Worm (Caenorhabditis elegans): ENCODE results near the gene dli-1.

Gene dli-1

DNA sequence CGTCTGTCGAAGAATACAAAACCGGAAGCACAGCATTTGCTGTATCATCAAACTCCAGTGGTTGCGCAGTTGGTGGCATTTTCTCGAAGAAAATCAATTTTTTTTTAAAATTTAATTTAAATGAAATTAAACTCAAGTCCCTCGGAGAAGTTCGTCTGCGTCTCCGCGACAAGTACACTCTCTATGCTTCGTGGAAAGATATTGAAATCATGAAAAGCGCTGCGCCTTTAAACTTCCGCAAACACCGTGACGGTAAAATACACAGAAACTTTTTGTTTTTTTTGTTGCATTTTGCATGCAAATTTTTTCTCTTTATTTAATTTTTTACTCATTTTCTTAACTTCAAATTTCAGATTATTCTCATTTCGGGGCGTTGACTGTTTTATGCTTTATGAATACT is at the start of gene dli-1, which contains the start of the genes tin-9.2 and exos-4.1:
TSS of gene dli-1 (minus strand) at position 141 of the 400 bp plus-strand sequence.
TSS of gene tin-9.2 (plus strand) at position 344 of the 400 bp plus-strand sequence.
TSS of gene exos-4.1 (plus strand) at position 348 of the 400 bp plus-strand sequence.
- no peak for TF ChIP-seq nhr-76 (tag; optimal IDR thresholded peaks at IDR 0.05)
- peak; percentile 17 for TF ChIP-seq nhr-77 (tag; optimal IDR thresholded peaks at IDR 0.05)
- TF ChIP-seq egl-13 (tag; optimal IDR thresholded peaks at IDR 0.05), result peak; percentile 49
- TF ChIP-seq nhr-84 (tag; optimal IDR thresholded peaks at IDR 0.05), result no peak
- no peak for TF ChIP-seq ztf-4 (tag; optimal IDR thresholded peaks at IDR 0.05)
- no peak for TF ChIP-seq ceh-63 (GFP tag; optimal IDR thresholded peaks at IDR 0.05)
- no peak for TF ChIP-seq egl-27 (tag; optimal IDR thresholded peaks at IDR 0.05)
- TF ChIP-seq blmp-1 (tag; optimal IDR thresholded peaks at IDR 0.05), result peak; percentile 62
- TF ChIP-seq nhr-20 (tag; optimal IDR thresholded peaks at IDR 0.05), result peak; percentile 73
- peak; percentile 80 to 82 for TF ChIP-seq lin-35 (GFP tag; optimal IDR thresholded peaks at IDR 0.05)
- no peak for TF ChIP-seq mef-2 (tag; optimal IDR thresholded peaks at IDR 0.05)
- peak; percentile 33 for TF ChIP-seq nhr-11 (tag; optimal IDR thresholded peaks at IDR 0.05)
- TF ChIP-seq skn-1 (tag; optimal IDR thresholded peaks at IDR 0.05), result peak; percentile 86
- peak; percentile 53 for TF ChIP-seq C16A3.4 (tag; optimal IDR thresholded peaks at IDR 0.05)
- TF ChIP-seq vab-15 (tag; optimal IDR thresholded peaks at IDR 0.05), result no peak
- no peak for TF ChIP-seq nhr-237 (tag; optimal IDR thresholded peaks at IDR 0.05)
- peak; percentile 62 for TF ChIP-seq lin-15B (tag; optimal IDR thresholded peaks at IDR 0.05)
- TF ChIP-seq nhr-85 (tag), result peak; percentile 83
- no peak for TF ChIP-seq ces-1 (GFP tag; optimal IDR thresholded peaks at IDR 0.05)
- no peak for TF ChIP-seq nhr-28 (tag; optimal IDR thresholded peaks at IDR 0.05)
- TF ChIP-seq unc-62 (GFP tag; optimal IDR thresholded peaks at IDR 0.05), result no peak
- TF ChIP-seq mdl-1 (tag; optimal IDR thresholded peaks at IDR 0.05), result peak in 1 of 2 experiments; percentile 49
- TF ChIP-seq sox-4 (tag; optimal IDR thresholded peaks at IDR 0.05), result no peak
- no peak for TF ChIP-seq sup-37 (GFP tag; optimal IDR thresholded peaks at IDR 0.05)
- TF ChIP-seq C34B4.2 (tag; optimal IDR thresholded peaks at IDR 0.05), result no peak
- no peak for TF ChIP-seq ceh-8 (GFP tag; optimal IDR thresholded peaks at IDR 0.05)
- peak; percentile 10; the same call in 1 of the 2 replicates for TF ChIP-seq mab-9 (GFP tag; IDR thresholded peaks at IDR 0.05)
- no peak for TF ChIP-seq pqm-1 (tag; optimal IDR thresholded peaks at IDR 0.05)
- peak in 1 of 6 experiments; percentile 39 for TF ChIP-seq elt-3 (tag; optimal IDR thresholded peaks at IDR 0.05)
- no peak for TF ChIP-seq sptf-1 (tag; optimal IDR thresholded peaks at IDR 0.05)
- TF ChIP-seq nhr-71 (tag; optimal IDR thresholded peaks at IDR 0.05), result peak; percentile 88
- no peak for TF ChIP-seq pag-3 (tag; optimal IDR thresholded peaks at IDR 0.05; ENCODE audit: borderline replicate concordance, insufficient read depth)
- peak; percentile 86 for TF ChIP-seq snu-23 (GFP tag; optimal IDR thresholded peaks at IDR 0.05)
- peak; percentile 25 for TF ChIP-seq lin-13 (GFP tag; optimal IDR thresholded peaks at IDR 0.05)
- TF ChIP-seq Y116A8C.19 (tag; optimal IDR thresholded peaks at IDR 0.05; ENCODE audit: borderline replicate concordance), result no peak
- TF ChIP-seq pax-3 (tag; optimal IDR thresholded peaks at IDR 0.05), result no peak
- no peak for TF ChIP-seq alr-1 (tag; optimal IDR thresholded peaks at IDR 0.05; ENCODE audit: borderline replicate concordance)
- no peak for TF ChIP-seq ztf-11 (tag; optimal IDR thresholded peaks at IDR 0.05)
- peak; percentile 41 to 62 (median 62) for TF ChIP-seq ceh-82 (tag; optimal IDR thresholded peaks at IDR 0.05)
- TF ChIP-seq zip-4 (GFP tag; optimal IDR thresholded peaks at IDR 0.05), result peak; percentile 18
- no peak for TF ChIP-seq ets-5 (GFP tag; IDR thresholded peaks at IDR 0.05)
- TF ChIP-seq nhr-12 (tag; optimal IDR thresholded peaks at IDR 0.05), result no peak
- no peak for TF ChIP-seq ceh-88 (GFP tag; IDR thresholded peaks at IDR 0.05)
- TF ChIP-seq tbx-2 (tag; optimal IDR thresholded peaks at IDR 0.05), result peak; percentile 81
- peak; percentile 73 to 84 (median 79) for TF ChIP-seq dpl-1 (GFP tag; optimal IDR thresholded peaks at IDR 0.05)
- peak; percentile 74 for TF ChIP-seq dsc-1 (tag; optimal IDR thresholded peaks at IDR 0.05)
- no peak for TF ChIP-seq ceh-90 (tag; optimal IDR thresholded peaks at IDR 0.05)
- TF ChIP-seq hlh-17 (GFP tag; optimal IDR thresholded peaks at IDR 0.05; ENCODE audit: borderline replicate concordance), result no peak
- peak; percentile 50 for TF ChIP-seq C04F5.9 (tag; optimal IDR thresholded peaks at IDR 0.05)
- no peak for TF ChIP-seq elt-2 (tag; optimal IDR thresholded peaks at IDR 0.05)
- no peak for TF ChIP-seq unc-98 (GFP tag; IDR thresholded peaks at IDR 0.05)
- no peak for TF ChIP-seq unc-30 (tag; optimal IDR thresholded peaks at IDR 0.05)
- TF ChIP-seq efl-3 (GFP tag; optimal IDR thresholded peaks at IDR 0.05), result no peak

Measured in whole organism, L1 larva.